Fruit fly (Drosophila melanogaster) whole organism, embryonic: ENCODE data around the gene CG1774.

ENCODE experiments used
- Ada2b ChIP-seq: fragments of 200-800 bp; sonication (Bioruptor generic); IDR thresholded peaks from 2 replicates; pipeline ENCODE4 v1.3.6; 2022; ENCODE audit warnings: missing biosample characterization, missing genetic modification characterization
- Blimp-1 ChIP-seq: fragments of 200-800 bp; sonication (Bioruptor generic); optimal IDR thresholded peaks from 3 replicates; lab custom pipeline; 2018; ENCODE audit warnings: missing biosample characterization, missing genetic modification characterization, mild to moderate bottlenecking, moderate library complexity, missing genetic modification reagents
- CG10462 ChIP-seq: fragments of 200-800 bp; sonication (Bioruptor generic); optimal IDR thresholded peaks from 2 replicates; lab custom pipeline; 2016; ENCODE audit warnings: missing biosample characterization, missing genetic modification characterization
- CG10959 ChIP-seq: fragments of 200-800 bp; sonication (Bioruptor generic); IDR thresholded peaks from 2 replicates; pipeline ENCODE4 v1.3.6; 2022; ENCODE audit warnings: missing biosample characterization, missing genetic modification characterization
- CG12769 ChIP-seq: fragments of 200-800 bp; sonication (Bioruptor generic); optimal IDR thresholded peaks from 2 replicates; lab custom pipeline; 2019; ENCODE audit warnings: missing biosample characterization, mild to moderate bottlenecking, missing genetic modification characterization, moderate library complexity
- CG14014 ChIP-seq: fragments of 200-800 bp; sonication (Bioruptor generic); IDR thresholded peaks from 2 replicates; pipeline ENCODE4 v1.3.6; 2022; ENCODE audit warnings: missing biosample characterization, missing genetic modification characterization
- CG14050 ChIP-seq: fragments of 200-800 bp; sonication (Bioruptor generic); IDR thresholded peaks from 3 replicates; pipeline ENCODE4 v1.3.6; 2022; ENCODE audit warnings: missing biosample characterization, missing genetic modification characterization
- CG17328 ChIP-seq: fragments of 200-800 bp; sonication (Bioruptor generic); IDR thresholded peaks from 2 replicates; pipeline ENCODE4 v1.3.6; 2022; ENCODE audit warnings: missing biosample characterization, missing genetic modification characterization
- CG17568 ChIP-seq: fragments of 200-800 bp; sonication (Bioruptor generic); optimal IDR thresholded peaks from 2 replicates; lab custom pipeline; 2018; ENCODE audit warnings: missing biosample characterization, mild to moderate bottlenecking, missing genetic modification characterization, moderate library complexity
- CG2202 ChIP-seq: fragments of 200-800 bp; sonication (Bioruptor generic); optimal IDR thresholded peaks from 2 replicates; lab custom pipeline; 2018; ENCODE audit warnings: missing biosample characterization, mild to moderate bottlenecking, missing genetic modification characterization
- CG32767 ChIP-seq: fragments of 200-800 bp; sonication (Bioruptor generic); IDR thresholded peaks from 2 replicates; pipeline ENCODE4 v1.3.6; 2022; ENCODE audit warnings: missing biosample characterization, missing genetic modification characterization
- CG3407 ChIP-seq: fragments of 200-800 bp; sonication (Bioruptor generic); optimal IDR thresholded peaks from 2 replicates; lab custom pipeline; 2018; ENCODE audit warnings: missing biosample characterization, mild to moderate bottlenecking, missing genetic modification characterization
- CG7786 ChIP-seq: fragments of 200-800 bp; sonication (Bioruptor generic); optimal IDR thresholded peaks from 2 replicates; lab custom pipeline; 2016; ENCODE audit warnings: missing biosample characterization, missing genetic modification characterization
- CG8089 ChIP-seq: fragments of 200-800 bp; sonication (Bioruptor generic); optimal IDR thresholded peaks from 3 replicates; lab custom pipeline; 2016; ENCODE audit warnings: missing biosample characterization, missing genetic modification characterization
- CG9437 ChIP-seq: fragments of 200-800 bp; sonication (Bioruptor generic); optimal IDR thresholded peaks from 2 replicates; lab custom pipeline; 2018; ENCODE audit warnings: missing biosample characterization, mild to moderate bottlenecking, missing genetic modification characterization
- CG9609 ChIP-seq: fragments of 200-800 bp; sonication (Bioruptor generic); optimal IDR thresholded peaks from 3 replicates; lab custom pipeline; 2016; ENCODE audit warnings: missing biosample characterization, missing genetic modification characterization
- CG9932 ChIP-seq: fragments of 200-800 bp; sonication (Bioruptor generic); IDR thresholded peaks from 2 replicates; pipeline ENCODE4 v1.3.6; 2022; ENCODE audit warnings: missing biosample characterization, missing genetic modification characterization
- D19A ChIP-seq: fragments of 200-800 bp; optimal IDR thresholded peaks from 3 replicates; lab custom pipeline; 2019; ENCODE audit warnings: missing biosample characterization, mild to moderate bottlenecking, missing genetic modification characterization, moderate library complexity
- Ets65A ChIP-seq: fragments of 200-800 bp; sonication (Bioruptor generic); peaks from one replicate; lab custom pipeline; 2016; ENCODE audit warnings: missing biosample characterization, missing genetic modification characterization
- Ets97D ChIP-seq: fragments of 200-800 bp; sonication (Bioruptor generic); optimal IDR thresholded peaks from 3 replicates; lab custom pipeline; 2016; ENCODE audit warnings: missing biosample characterization, missing genetic modification characterization
- Gsc ChIP-seq: fragments of 200-800 bp; sonication (Bioruptor generic); IDR thresholded peaks from 2 replicates; pipeline ENCODE4 v1.3.6; 2022; ENCODE audit warnings: missing biosample characterization, missing genetic modification characterization
- Hand ChIP-seq: fragments of 200-800 bp; sonication (Bioruptor generic); optimal IDR thresholded peaks from 2 replicates; lab custom pipeline; 2017; ENCODE audit warnings: mild to moderate bottlenecking, missing biosample characterization, missing genetic modification reagents, missing genetic modification characterization
- Mrtf ChIP-seq: fragments of 200-800 bp; sonication (Bioruptor generic); IDR thresholded peaks from 3 replicates; pipeline ENCODE4 v1.3.6; 2022; ENCODE audit warnings: missing biosample characterization, missing genetic modification characterization
- NfI ChIP-seq: fragments of 200-800 bp; sonication (Bioruptor generic); optimal IDR thresholded peaks from 3 replicates; lab custom pipeline; 2018; ENCODE audit warnings: missing biosample characterization, mild to moderate bottlenecking, missing genetic modification characterization, moderate library complexity
- Opbp ChIP-seq: fragments of 200-800 bp; sonication (Bioruptor generic); IDR thresholded peaks from 3 replicates; pipeline ENCODE4 v1.3.6; 2022; ENCODE audit warnings: missing biosample characterization, missing genetic modification characterization; ENCODE audit not compliant: partially characterized antibody
- Stat92E ChIP-seq, 3 experiments: fragments of >200 bp in 2 of 3; fragments of 200-800 bp in 1 of 3; sonication (Bioruptor generic) in 1 of 3; optimal IDR thresholded peaks; 2 replicates each; lab custom pipeline; 2017 to 2019; ENCODE audit warnings: missing biosample characterization in 3 of 3, missing genetic modification characterization in 3 of 3, mild to moderate bottlenecking in 1 of 3, moderate library complexity in 1 of 3
- bbx ChIP-seq: fragments of 200-800 bp; sonication (Bioruptor generic); IDR thresholded peaks from 2 replicates; pipeline ENCODE4 v1.3.6; 2022; ENCODE audit warnings: missing biosample characterization, missing genetic modification characterization; ENCODE audit not compliant: partially characterized antibody
- bigmax ChIP-seq: fragments of 200-800 bp; sonication (Bioruptor generic); optimal IDR thresholded peaks from 2 replicates; lab custom pipeline; 2018; ENCODE audit warnings: missing biosample characterization, mild to moderate bottlenecking, missing genetic modification characterization
- chif ChIP-seq, 2 experiments: fragments of 200-800 bp; sonication (Bioruptor generic); optimal IDR thresholded peaks; 3 replicates each; lab custom pipeline; 2016; ENCODE audit warnings: missing biosample characterization in 2 of 2, missing genetic modification characterization in 2 of 2
- chinmo ChIP-seq: fragments of 200-800 bp; sonication (Bioruptor generic); IDR thresholded peaks from 4 replicates; pipeline ENCODE4 v1.3.6; 2022; ENCODE audit warnings: missing biosample characterization, missing genetic modification characterization; ENCODE audit not compliant: partially characterized antibody
- crol ChIP-seq: fragments of 200-800 bp; sonication (Bioruptor generic); IDR thresholded peaks from 2 replicates; pipeline ENCODE4 v1.3.6; 2022; ENCODE audit warnings: missing biosample characterization, missing genetic modification characterization
- gem ChIP-seq: fragments of 200-800 bp; sonication (Bioruptor generic); optimal IDR thresholded peaks from 2 replicates; lab custom pipeline; 2019; ENCODE audit warnings: missing biosample characterization, mild to moderate bottlenecking, missing genetic modification characterization, moderate library complexity
- grn ChIP-seq: fragments of 200-800 bp; sonication (Bioruptor generic); optimal IDR thresholded peaks from 3 replicates; lab custom pipeline; 2017; ENCODE audit warnings: missing biosample characterization, missing genetic modification characterization
- ind ChIP-seq: fragments of 200-800 bp; sonication (Bioruptor generic); optimal IDR thresholded peaks from 3 replicates; lab custom pipeline; 2016; ENCODE audit warnings: missing biosample characterization, missing genetic modification characterization
- mam ChIP-seq: fragments of 200-800 bp; sonication (Bioruptor generic); optimal IDR thresholded peaks from 3 replicates; lab custom pipeline; 2016; ENCODE audit warnings: missing biosample characterization, missing genetic modification characterization
- p53 ChIP-seq: fragments of 200-800 bp; sonication (Bioruptor generic); optimal IDR thresholded peaks from 2 replicates; lab custom pipeline; 2016; ENCODE audit warnings: missing biosample characterization, missing genetic modification characterization
- scrt ChIP-seq: fragments of 200-800 bp; sonication (Bioruptor generic); optimal IDR thresholded peaks from 2 replicates; lab custom pipeline; 2018; ENCODE audit warnings: missing biosample characterization, mild to moderate bottlenecking, missing genetic modification characterization, moderate library complexity
- sd ChIP-seq: fragments of 200-800 bp; sonication (Bioruptor generic); optimal IDR thresholded peaks from 3 replicates; lab custom pipeline; 2018; ENCODE audit warnings: missing biosample characterization, mild to moderate bottlenecking, missing genetic modification characterization, moderate library complexity
- sens ChIP-seq: fragments of 200-800 bp; sonication (Bioruptor generic); peaks from one replicate; lab custom pipeline; 2016; ENCODE audit warnings: missing biosample characterization, missing genetic modification characterization
- ttk ChIP-seq: fragments of 200-800 bp; sonication (Bioruptor generic); IDR thresholded peaks from 2 replicates; pipeline ENCODE4 v2.1.2; 2022; ENCODE audit warnings: missing biosample characterization, missing genetic modification characterization
- tup ChIP-seq: fragments of 200-800 bp; sonication (Bioruptor generic); optimal IDR thresholded peaks from 2 replicates; lab custom pipeline; 2016; ENCODE audit warnings: missing biosample characterization, mild to moderate bottlenecking, missing genetic modification characterization, moderate library complexity

CG1774 gene

dm6 chr3R:31558720-31559280, 33.8 kb upstream of the CG1774 start (continued):
- TF ChIP-seq tup (GFP tag; lab: Kevin White, UChicago) = no peak
- TF ChIP-seq Blimp-1 = peak; percentile 96
- peak; percentile 39 for TF ChIP-seq sd (tag; lab: Kevin White, UChicago)
- TF ChIP-seq, all 482 proteins: peak for 7

dm6 chr3R:31559781-31560180, 32.8 kb upstream of the CG1774 start:
- no peak for TF ChIP-seq CG14050 (GFP tag; lab: Robert Waterston, UW)

- TF ChIP-seq p53 (GFP tag; lab: Kevin White, UChicago) = no peak
- TF ChIP-seq Blimp-1 = peak; percentile 68
Observed at dm6 chr3R:31564164-31564563, 28.4 kb upstream of the CG1774 start.

dm6 chr3R:31564588-31564987, 28.0 kb upstream of the CG1774 start:
- TF ChIP-seq CG12769 (tag; lab: Kevin White, UChicago) (peak; percentile 3), Opbp (GFP tag; lab: Robert Waterston, UW) (no peak), Blimp-1 (peak; percentile 54), D19A (tag; lab: Kevin White, UChicago) (no peak), grn (GFP tag; lab: Kevin White, UChicago) (peak; percentile 66), mam (no peak), bbx (GFP tag; lab: Robert Waterston, UW) (no peak), CG17568 (no peak), Hand (GFP tag; lab: Kevin White, UChicago) (no peak), bigmax (GFP tag; lab: Kevin White, UChicago) (no peak), chinmo (GFP tag; lab: Robert Waterston, UW) (0 out of 4 replicates have a peak, but pooled peaks have one; percentile 12), CG10462 (no peak), Mrtf (GFP tag; lab: Robert Waterston, UW) (no peak), CG14014 (GFP tag; lab: Robert Waterston, UW) (no peak)

dm6 chr3R:31565738-31566137, 26.9 kb upstream of the CG1774 start:
- TF ChIP-seq CG17328 (GFP tag; lab: Robert Waterston, UW) (no peak), CG8089 (GFP tag; lab: Kevin White, UChicago) (no peak), chif (GFP tag; optimal IDR thresholded peaks at IDR 0.05; lab: Kevin White, UChicago) (no peak), sens (GFP tag; lab: Kevin White, UChicago) (peak; percentile 55), Ets65A (GFP tag; lab: Kevin White, UChicago) (peak; percentile 62)

DNA sequence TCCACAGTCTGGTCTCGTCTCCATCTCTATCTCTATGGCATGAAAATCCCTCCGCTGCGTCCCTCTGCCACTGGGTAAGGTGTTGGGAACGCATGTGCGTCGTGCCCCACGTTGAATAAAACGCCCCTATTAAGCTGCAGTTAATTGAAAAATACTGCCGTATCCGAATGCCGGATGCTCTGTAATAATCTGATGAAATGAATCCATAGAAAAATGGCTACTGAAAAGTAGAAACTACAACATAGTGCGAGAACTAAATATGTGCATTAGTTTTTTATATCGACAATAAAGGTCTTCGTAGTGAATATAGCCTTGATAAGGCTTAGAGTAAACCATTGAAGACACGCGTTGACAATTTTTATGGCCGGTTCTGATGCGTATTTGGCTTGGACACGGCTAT, 25.9 kb upstream of the CG1774 start:
- peak; percentile 40 for TF ChIP-seq CG2202
- peak; percentile 44; the same call in 1 of the 2 replicates for TF ChIP-seq Gsc (GFP tag; lab: Robert Waterston, UW)
- TF ChIP-seq Ets97D (GFP tag; lab: Kevin White, UChicago) = peak; percentile 20
- peak in 1 of 3 experiments; percentile 26 for TF ChIP-seq Stat92E (GFP tag; optimal IDR thresholded peaks at IDR 0.05; lab: Kevin White, UChicago)
- TF ChIP-seq CG9932 = no peak
- TF ChIP-seq CG3407 = peak; percentile 32
- TF ChIP-seq CG7786 (GFP tag; lab: Kevin White, UChicago) = peak; percentile 14
- TF ChIP-seq ttk = peak; percentile 56; the same call in 1 of the 2 replicates
- peak; percentile 37 for TF ChIP-seq ind (GFP tag; lab: Kevin White, UChicago)
- peak; percentile 69 for TF ChIP-seq CG10959 (GFP tag; lab: Robert Waterston, UW)
- TF ChIP-seq crol = peak; percentile 53
- TF ChIP-seq CG9609 (GFP tag; lab: Kevin White, UChicago) = peak; percentile 24
- no peak for TF ChIP-seq CG9437 (GFP tag; lab: Kevin White, UChicago)
- TF ChIP-seq Ada2b (GFP tag; lab: Robert Waterston, UW) = peak; percentile 53
- TF ChIP-seq chinmo (GFP tag; lab: Robert Waterston, UW) = 0 out of 4 replicates have a peak, but pooled peaks have one; percentile 15
- TF ChIP-seq gem (tag; lab: Kevin White, UChicago) = peak; percentile 72
- TF ChIP-seq CG32767 (GFP tag; lab: Robert Waterston, UW) = peak; percentile 51; the same call in 1 of the 2 replicates
- TF ChIP-seq NfI = peak; percentile 14
- peak; percentile 68 for TF ChIP-seq CG17328 (GFP tag; lab: Robert Waterston, UW)
- no peak for TF ChIP-seq scrt (GFP tag; lab: Kevin White, UChicago)
